Fruit fly (Drosophila melanogaster) Kc167 (cell line): ENCODE measurements around the gene Peritrophin-A.

Experiments
- insv ChIP-seq: fragments of >200 bp; optimal IDR thresholded peaks from 3 replicates; lab custom pipeline; 2018; ENCODE audit warnings: missing external identifiers
- ttk ChIP-seq: sonication (Bioruptor generic); optimal IDR thresholded peaks from 2 replicates; lab custom pipeline; 2017; ENCODE audit warnings: missing external identifiers

DNA sequence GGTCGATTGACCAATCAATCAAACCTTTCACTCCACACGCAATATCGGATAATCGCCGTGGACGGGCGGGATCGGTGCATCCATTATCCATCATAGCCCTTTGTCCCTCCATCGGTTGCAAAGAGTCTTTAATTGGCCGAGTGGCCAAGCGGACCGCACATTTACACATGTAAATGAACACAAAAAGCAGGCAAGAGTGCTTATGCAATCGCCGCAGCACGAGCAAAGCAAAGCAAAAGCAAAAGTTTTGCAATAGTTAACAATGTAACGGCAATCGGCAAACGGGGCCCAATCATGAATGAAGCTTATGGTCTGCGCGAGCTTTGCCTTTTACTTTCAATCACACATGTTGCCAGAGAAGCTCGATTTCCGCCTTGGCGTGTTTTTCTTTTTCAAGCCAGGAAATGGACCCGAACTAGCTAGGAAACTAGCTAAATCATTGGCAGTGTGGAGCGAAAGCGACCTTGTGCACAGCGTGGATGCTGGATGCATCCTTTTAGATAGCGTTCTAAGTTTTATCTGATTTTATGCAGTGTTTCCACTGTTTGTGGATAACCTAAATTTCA lies 1.1 kb upstream of the Peritrophin-A start:
- TF ChIP-seq insv (no peak), ttk (lab: Kevin White, UChicago) (no peak)
